Fruit fly (Drosophila melanogaster) whole organism, embryonic: ENCODE results near the gene Inx7.

Source experiments
- Antp ChIP-seq: fragments of 200-800 bp; sonication (Bioruptor generic); optimal IDR thresholded peaks from 3 replicates; lab custom pipeline; 2016; ENCODE audit warnings: missing biosample characterization, missing genetic modification characterization
- Bteb2 ChIP-seq: fragments of 200-800 bp; sonication (Bioruptor generic); optimal IDR thresholded peaks from 2 replicates; lab custom pipeline; 2016; ENCODE audit warnings: missing biosample characterization, missing genetic modification characterization
- CG11398 ChIP-seq: fragments of 200-800 bp; sonication (Bioruptor generic); optimal IDR thresholded peaks from 2 replicates; lab custom pipeline; 2016; ENCODE audit warnings: missing biosample characterization, missing genetic modification characterization
- CG11695 ChIP-seq: fragments of 200-800 bp; sonication (Bioruptor generic); IDR thresholded peaks from 3 replicates; pipeline ENCODE4 v1.3.6; 2022; ENCODE audit warnings: missing biosample characterization, missing genetic modification characterization
- CG13287 ChIP-seq: fragments of 200-800 bp; sonication (Bioruptor generic); IDR thresholded peaks from 2 replicates; pipeline ENCODE4 v1.3.6; 2022; ENCODE audit warnings: missing biosample characterization, missing genetic modification characterization; ENCODE audit not compliant: partially characterized antibody
- CG14050 ChIP-seq: fragments of 200-800 bp; sonication (Bioruptor generic); IDR thresholded peaks from 3 replicates; pipeline ENCODE4 v1.3.6; 2022; ENCODE audit warnings: missing biosample characterization, missing genetic modification characterization
- CG14860 ChIP-seq: fragments of 200-800 bp; sonication (Bioruptor generic); IDR thresholded peaks from 3 replicates; pipeline ENCODE4 v1.3.6; 2022; ENCODE audit warnings: missing biosample characterization, missing genetic modification characterization; ENCODE audit not compliant: partially characterized antibody
- CG15601 ChIP-seq: fragments of 200-800 bp; sonication (Bioruptor generic); optimal IDR thresholded peaks from 3 replicates; lab custom pipeline; 2019; ENCODE audit warnings: missing biosample characterization, mild to moderate bottlenecking, missing genetic modification characterization, moderate library complexity
- CG16813 ChIP-seq: fragments of 200-800 bp; sonication (Bioruptor generic); IDR thresholded peaks from 3 replicates; pipeline ENCODE4 v1.3.6; 2022; ENCODE audit warnings: missing biosample characterization, missing genetic modification characterization; ENCODE audit not compliant: partially characterized antibody
- CG2199 ChIP-seq: fragments of 200-800 bp; sonication (Bioruptor generic); IDR thresholded peaks from 3 replicates; pipeline ENCODE4 v1.3.6; 2022; ENCODE audit warnings: missing biosample characterization, missing genetic modification characterization
- CG30431 ChIP-seq: fragments of 200-800 bp; sonication (Bioruptor generic); optimal IDR thresholded peaks from 2 replicates; lab custom pipeline; 2017; ENCODE audit warnings: missing biosample characterization, missing genetic modification characterization
- CG31441 ChIP-seq: fragments of 200-800 bp; sonication (Bioruptor generic); IDR thresholded peaks from 2 replicates; pipeline ENCODE4 v1.3.6; 2022; ENCODE audit warnings: missing biosample characterization, missing genetic modification characterization
- CG6254 ChIP-seq: fragments of 200-800 bp; sonication (Bioruptor generic); optimal IDR thresholded peaks from 3 replicates; lab custom pipeline; 2017; ENCODE audit warnings: mild to moderate bottlenecking, missing biosample characterization, missing genetic modification reagents, missing genetic modification characterization
- CG6791 ChIP-seq: fragments of 200-800 bp; sonication (Bioruptor generic); IDR thresholded peaks from 3 replicates; pipeline ENCODE4 v1.3.6; 2022; ENCODE audit warnings: missing biosample characterization, missing genetic modification characterization; ENCODE audit not compliant: partially characterized antibody
- CG8290 ChIP-seq, 3 experiments: fragments of 200-800 bp; sonication (Bioruptor generic); optimal IDR thresholded peaks; 2 replicates each; lab custom pipeline; 2016 to 2019; ENCODE audit warnings: missing biosample characterization in 3 of 3, missing genetic modification characterization in 3 of 3, mild to moderate bottlenecking in 2 of 3, moderate library complexity in 1 of 3
- CG8924 ChIP-seq: fragments of 200-800 bp; optimal IDR thresholded peaks from 3 replicates; lab custom pipeline; 2019; ENCODE audit warnings: missing biosample characterization, mild to moderate bottlenecking, missing genetic modification characterization, moderate library complexity
- Doc3 ChIP-seq: fragments of 200-800 bp; sonication (Bioruptor generic); IDR thresholded peaks from 3 replicates; pipeline ENCODE4 v1.3.6; 2022; ENCODE audit warnings: missing biosample characterization, missing genetic modification characterization; ENCODE audit not compliant: partially characterized antibody
- Ets65A ChIP-seq: fragments of 200-800 bp; sonication (Bioruptor generic); peaks from one replicate; lab custom pipeline; 2016; ENCODE audit warnings: missing biosample characterization, missing genetic modification characterization
- H15 ChIP-seq: fragments of 200-800 bp; sonication (Bioruptor generic); IDR thresholded peaks from 3 replicates; pipeline ENCODE4 v1.3.6; 2022; ENCODE audit warnings: missing biosample characterization, missing genetic modification characterization
- HHEX ChIP-seq: fragments of 200-800 bp; sonication (Bioruptor generic); optimal IDR thresholded peaks from 3 replicates; lab custom pipeline; 2017; ENCODE audit warnings: missing biosample characterization, mild to moderate bottlenecking, missing genetic modification characterization, missing genetic modification reagents
- Hey ChIP-seq: fragments of 200-800 bp; sonication (Bioruptor generic); optimal IDR thresholded peaks from 3 replicates; lab custom pipeline; 2018; ENCODE audit warnings: missing biosample characterization, mild to moderate bottlenecking, missing genetic modification characterization
- Lhr ChIP-seq: fragments of 200-800 bp; sonication (Bioruptor generic); optimal IDR thresholded peaks from 3 replicates; lab custom pipeline; 2017; ENCODE audit warnings: mild to moderate bottlenecking, missing biosample characterization, missing genetic modification reagents, missing genetic modification characterization
- PHDP ChIP-seq: fragments of 200-800 bp; sonication (Bioruptor generic); optimal IDR thresholded peaks from 3 replicates; lab custom pipeline; 2018; ENCODE audit warnings: missing biosample characterization, mild to moderate bottlenecking, missing genetic modification characterization, moderate library complexity
- Pdp1 ChIP-seq, 2 experiments: fragments of 200-800 bp; sonication (Bioruptor generic); optimal IDR thresholded peaks; 3 replicates each; lab custom pipeline; 2016; ENCODE audit warnings: missing biosample characterization in 2 of 2, missing genetic modification characterization in 2 of 2, mild to moderate bottlenecking in 1 of 2, moderate library complexity in 1 of 2
- Ravus ChIP-seq: fragments of 200-800 bp; sonication (Bioruptor generic); IDR thresholded peaks from 2 replicates; pipeline ENCODE4 v1.3.6; 2022; ENCODE audit warnings: missing biosample characterization, missing genetic modification characterization
- Rfx ChIP-seq: fragments of 200-800 bp; sonication (Bioruptor generic); IDR thresholded peaks from 2 replicates; pipeline ENCODE4 v1.3.6; 2022; ENCODE audit warnings: missing biosample characterization, missing genetic modification characterization
- Ssrp ChIP-seq: fragments of 200-800 bp; sonication (Bioruptor generic); optimal IDR thresholded peaks from 2 replicates; lab custom pipeline; 2018; ENCODE audit warnings: missing biosample characterization, mild to moderate bottlenecking, missing genetic modification characterization, moderate library complexity
- al ChIP-seq: fragments of 200-800 bp; sonication (Bioruptor generic); IDR thresholded peaks from 2 replicates; pipeline ENCODE4 v1.3.6; 2022; ENCODE audit warnings: missing biosample characterization, missing genetic modification characterization
- ato ChIP-seq: fragments of 200-800 bp; sonication (Bioruptor generic); IDR thresholded peaks from 2 replicates; pipeline ENCODE4 v1.3.6; 2022; ENCODE audit warnings: missing biosample characterization, missing genetic modification characterization; ENCODE audit not compliant: partially characterized antibody
- crc ChIP-seq: fragments of 200-800 bp; sonication (Bioruptor generic); optimal IDR thresholded peaks from 2 replicates; lab custom pipeline; 2016; ENCODE audit warnings: missing biosample characterization, missing genetic modification characterization
- dimm ChIP-seq: fragments of 200-800 bp; sonication (Bioruptor generic); IDR thresholded peaks from 2 replicates; pipeline ENCODE4 v1.3.6; 2022; ENCODE audit warnings: missing biosample characterization, missing genetic modification characterization
- ems ChIP-seq: fragments of 200-800 bp; sonication (Bioruptor generic); optimal IDR thresholded peaks from 3 replicates; lab custom pipeline; 2016; ENCODE audit warnings: missing biosample characterization, missing genetic modification characterization
- gce ChIP-seq: fragments of 200-800 bp; sonication (Bioruptor generic); IDR thresholded peaks from 3 replicates; pipeline ENCODE4 v1.3.6; 2022; ENCODE audit warnings: missing biosample characterization, missing genetic modification characterization
- gem ChIP-seq: fragments of 200-800 bp; sonication (Bioruptor generic); optimal IDR thresholded peaks from 2 replicates; lab custom pipeline; 2019; ENCODE audit warnings: missing biosample characterization, mild to moderate bottlenecking, missing genetic modification characterization, moderate library complexity
- ham ChIP-seq: fragments of 200-800 bp; sonication (Bioruptor generic); IDR thresholded peaks from 2 replicates; pipeline ENCODE4 v1.3.6; 2022; ENCODE audit warnings: missing biosample characterization, missing genetic modification characterization
- her ChIP-seq: fragments of 200-800 bp; sonication (Bioruptor generic); optimal IDR thresholded peaks from 2 replicates; lab custom pipeline; 2016; ENCODE audit warnings: missing biosample characterization, missing genetic modification characterization
- insv ChIP-seq, 2 experiments: fragments of 200-800 bp; sonication (Bioruptor generic); optimal IDR thresholded peaks; 3 replicates each; lab custom pipeline; 2016 to 2018; ENCODE audit warnings: missing biosample characterization in 2 of 2, missing genetic modification characterization in 2 of 2
- lab ChIP-seq: fragments of 200-800 bp; sonication (Bioruptor generic); optimal IDR thresholded peaks from 3 replicates; lab custom pipeline; 2017; ENCODE audit warnings: missing biosample characterization, missing genetic modification characterization, mild to moderate bottlenecking, moderate library complexity, missing genetic modification reagents
- mam ChIP-seq: fragments of 200-800 bp; sonication (Bioruptor generic); optimal IDR thresholded peaks from 3 replicates; lab custom pipeline; 2016; ENCODE audit warnings: missing biosample characterization, missing genetic modification characterization
- prd ChIP-seq, 3 experiments: fragments of >200 bp in 2 of 3; fragments of 200-800 bp in 1 of 3; sonication (Bioruptor generic) in 1 of 3; optimal IDR thresholded peaks in 2 of 3; IDR thresholded peaks in 1 of 3; 2 replicates in 2 of 3; 3 replicates in 1 of 3; pipeline versions ENCODE4 v1.3.6 to Lab custom; 2017 to 2022; ENCODE audit warnings: missing biosample characterization in 1 of 3, missing genetic modification characterization in 1 of 3
- run ChIP-seq: fragments of 200-800 bp; sonication (Bioruptor generic); optimal IDR thresholded peaks from 3 replicates; lab custom pipeline; 2018; ENCODE audit warnings: missing biosample characterization, mild to moderate bottlenecking, missing genetic modification characterization
- ssp ChIP-seq: fragments of 200-800 bp; sonication (Bioruptor generic); IDR thresholded peaks from 2 replicates; pipeline ENCODE4 v1.3.6; 2022; ENCODE audit warnings: missing biosample characterization, missing genetic modification characterization
- trem ChIP-seq: fragments of 200-800 bp; optimal IDR thresholded peaks from 3 replicates; lab custom pipeline; 2019; ENCODE audit warnings: missing biosample characterization, mild to moderate bottlenecking, missing genetic modification characterization, moderate library complexity
- trh ChIP-seq: fragments of 200-800 bp; sonication (Bioruptor generic); optimal IDR thresholded peaks from 2 replicates; lab custom pipeline; 2016; ENCODE audit warnings: missing biosample characterization, missing genetic modification characterization
- tup ChIP-seq: fragments of 200-800 bp; sonication (Bioruptor generic); optimal IDR thresholded peaks from 2 replicates; lab custom pipeline; 2016; ENCODE audit warnings: missing biosample characterization, mild to moderate bottlenecking, missing genetic modification characterization, moderate library complexity
- wor ChIP-seq: fragments of 200-800 bp; sonication (Bioruptor generic); IDR thresholded peaks from 2 replicates; pipeline ENCODE4 v1.3.6; 2022; ENCODE audit warnings: missing biosample characterization, missing genetic modification characterization
- zen ChIP-seq: fragments of 200-800 bp; sonication (Bioruptor generic); optimal IDR thresholded peaks from 3 replicates; lab custom pipeline; 2018; ENCODE audit warnings: missing biosample characterization, mild to moderate bottlenecking, missing genetic modification characterization, moderate library complexity
- zfh1 ChIP-seq: fragments of 200-800 bp; sonication (Bioruptor generic); IDR thresholded peaks from 3 replicates; pipeline ENCODE4 v1.3.6; 2022; ENCODE audit warnings: missing biosample characterization, missing genetic modification characterization

Inx7 gene

dm6 chrX:7014931-7015428 is 21.6 kb upstream of the Inx7 start (continued):
- TF ChIP-seq CG8290 (GFP tag; optimal IDR thresholded peaks at IDR 0.05; lab: Kevin White, UChicago): peak; percentile 37
- TF ChIP-seq CG8290 (tag; optimal IDR thresholded peaks at IDR 0.05; lab: Kevin White, UChicago): peak in 1 of 2 experiments; percentile 89
- TF ChIP-seq tup (GFP tag; lab: Kevin White, UChicago): no peak
- no peak; the same call in 2 of the 3 replicates for TF ChIP-seq CG2199 (GFP tag; lab: Robert Waterston, UW)
- TF ChIP-seq gce (GFP tag; lab: Robert Waterston, UW): no peak
- TF ChIP-seq Lhr (GFP tag; lab: Kevin White, UChicago): peak; percentile 65
- TF ChIP-seq CG30431 (GFP tag; lab: Kevin White, UChicago): no peak
- TF ChIP-seq wor: no peak
- TF ChIP-seq Ssrp (tag; lab: Kevin White, UChicago): peak; percentile 28
- TF ChIP-seq her: peak; percentile 21
- TF ChIP-seq CG6254 (GFP tag; lab: Kevin White, UChicago): no peak
- TF ChIP-seq H15 (GFP tag; lab: Robert Waterston, UW): 0 out of 3 replicates have a peak, but pooled peaks have one; percentile 8
- TF ChIP-seq dimm (GFP tag; lab: Robert Waterston, UW): no peak
- TF ChIP-seq zfh1: peak; percentile 66; the same call in 2 of the 3 replicates
- peak; percentile 16 for TF ChIP-seq CG8924 (tag; lab: Kevin White, UChicago)
- TF ChIP-seq Hey (tag; lab: Kevin White, UChicago): no peak
- TF ChIP-seq HHEX (GFP tag; lab: Kevin White, UChicago): peak; percentile 41
- peak; percentile 64 for TF ChIP-seq CG16813
- TF ChIP-seq ato (GFP tag; lab: Robert Waterston, UW): 0 out of 2 replicates have a peak, but pooled peaks have one; percentile 42
- TF ChIP-seq al (GFP tag; lab: Robert Waterston, UW): peak; percentile 15; the same call in 1 of the 2 replicates
- TF ChIP-seq lab (GFP tag; lab: Kevin White, UChicago): peak; percentile 48
- TF ChIP-seq Pdp1 (GFP tag; optimal IDR thresholded peaks at IDR 0.05; lab: Kevin White, UChicago): peak; percentile 64 to 68
- TF ChIP-seq insv (GFP tag; optimal IDR thresholded peaks at IDR 0.05; lab: Kevin White, UChicago): peak in 1 of 2 experiments; percentile 49
- peak; percentile 61; the same call in 2 of the 3 replicates for TF ChIP-seq CG11695 (GFP tag; lab: Robert Waterston, UW)
- TF ChIP-seq CG14860: peak; percentile 56; the same call in 2 of the 3 replicates
- peak; percentile 96 for TF ChIP-seq Ets65A
- TF ChIP-seq ssp (GFP tag; lab: Robert Waterston, UW): no peak
- peak; percentile 28; the same call in 2 of the 3 replicates for TF ChIP-seq CG14050 (GFP tag; lab: Robert Waterston, UW)
- peak; percentile 16 for TF ChIP-seq ems (GFP tag; lab: Kevin White, UChicago)
- peak; percentile 69 for TF ChIP-seq CG6791 (GFP tag; lab: Robert Waterston, UW)
- TF ChIP-seq trem (tag; lab: Kevin White, UChicago): peak; percentile 48
- TF ChIP-seq Rfx (GFP tag; lab: Robert Waterston, UW): peak; percentile 76
- no peak for TF ChIP-seq ham
- TF ChIP-seq Bteb2: no peak
- peak; percentile 74 for TF ChIP-seq mam (GFP tag; lab: Kevin White, UChicago)
- peak; percentile 42; the same call in 1 of the 3 replicates for TF ChIP-seq Doc3
- no peak for TF ChIP-seq prd (optimal IDR thresholded peaks at IDR 0.05; lab: Kevin White, UChicago)
- peak; percentile 62 for TF ChIP-seq prd (GFP tag; IDR thresholded peaks at IDR 0.05; lab: Robert Waterston, UW)
- TF ChIP-seq trh: peak; percentile 29
- peak; percentile 55 for TF ChIP-seq gem (tag; lab: Kevin White, UChicago)
- TF ChIP-seq CG11398 (GFP tag; lab: Kevin White, UChicago): no peak
- peak; percentile 43 for TF ChIP-seq crc (GFP tag; lab: Kevin White, UChicago)
- peak; percentile 20 for TF ChIP-seq CG15601 (tag; lab: Kevin White, UChicago)
- no peak for TF ChIP-seq zen (tag; lab: Kevin White, UChicago)
- TF ChIP-seq run (tag; lab: Kevin White, UChicago): no peak
- 0 out of 2 replicates have a peak, but pooled peaks have one; percentile 26 for TF ChIP-seq CG31441 (GFP tag; lab: Robert Waterston, UW)
- TF ChIP-seq Antp (GFP tag; lab: Kevin White, UChicago): peak; percentile 68
- TF ChIP-seq PHDP: peak; percentile 35
- no peak for TF ChIP-seq Ravus (GFP tag; lab: Robert Waterston, UW)
- peak; percentile 84 for TF ChIP-seq CG13287 (GFP tag; lab: Robert Waterston, UW)
